Fruit fly (Drosophila melanogaster) whole organism, embryonic: ENCODE measurements around the gene grnd.

ENCODE experiments used
- Abd-B ChIP-seq: fragments of 200-800 bp; sonication (Bioruptor generic); optimal IDR thresholded peaks from 2 replicates; lab custom pipeline; 2018; ENCODE audit warnings: missing biosample characterization, mild to moderate bottlenecking, missing genetic modification characterization, moderate library complexity
- Awh ChIP-seq: fragments of 200-800 bp; sonication (Bioruptor generic); IDR thresholded peaks from 2 replicates; pipeline ENCODE4, ENCODE4 v1.3.6; 2022; ENCODE audit warnings: missing biosample characterization, missing genetic modification characterization
- CG10209 ChIP-seq: fragments of 200-800 bp; sonication (Bioruptor generic); optimal IDR thresholded peaks from 3 replicates; lab custom pipeline; 2017; ENCODE audit warnings: missing biosample characterization, mild to moderate bottlenecking, missing genetic modification characterization, missing genetic modification reagents
- CG11560 ChIP-seq: fragments of 200-800 bp; sonication (Bioruptor generic); IDR thresholded peaks from 3 replicates; pipeline ENCODE4 v1.3.6; 2022; ENCODE audit warnings: missing biosample characterization, missing genetic modification characterization
- CG12942 ChIP-seq: fragments of 200-800 bp; sonication (Bioruptor generic); optimal IDR thresholded peaks from 3 replicates; lab custom pipeline; 2016; ENCODE audit warnings: missing biosample characterization, missing genetic modification characterization
- CG13287 ChIP-seq: fragments of 200-800 bp; sonication (Bioruptor generic); IDR thresholded peaks from 2 replicates; pipeline ENCODE4 v1.3.6; 2022; ENCODE audit warnings: missing biosample characterization, missing genetic modification characterization; ENCODE audit not compliant: partially characterized antibody
- CG14441 ChIP-seq: fragments of 200-800 bp; sonication (Bioruptor generic); IDR thresholded peaks from 2 replicates; pipeline ENCODE4 v1.3.6; 2022; ENCODE audit warnings: missing biosample characterization, missing genetic modification characterization
- CG15073 ChIP-seq: fragments of 200-800 bp; sonication (Bioruptor generic); optimal IDR thresholded peaks from 2 replicates; lab custom pipeline; 2016; ENCODE audit warnings: missing biosample characterization, missing genetic modification characterization
- CG1603 ChIP-seq: fragments of 200-800 bp; sonication (Bioruptor generic); optimal IDR thresholded peaks from 2 replicates; lab custom pipeline; 2019; ENCODE audit warnings: missing biosample characterization, mild to moderate bottlenecking, missing genetic modification characterization, moderate library complexity
- CG16863 ChIP-seq: fragments of 200-800 bp; sonication (Bioruptor generic); optimal IDR thresholded peaks from 3 replicates; lab custom pipeline; 2016; ENCODE audit warnings: missing biosample characterization, missing genetic modification characterization
- CG18764 ChIP-seq: fragments of 200-800 bp; sonication (Bioruptor generic); optimal IDR thresholded peaks from 3 replicates; lab custom pipeline; 2016; ENCODE audit warnings: missing biosample characterization, missing genetic modification characterization
- CG2129 ChIP-seq: fragments of 200-800 bp; sonication (Bioruptor generic); IDR thresholded peaks from 2 replicates; pipeline ENCODE4 v1.3.6; 2022; ENCODE audit warnings: missing biosample characterization, missing genetic modification characterization; ENCODE audit not compliant: partially characterized antibody
- CG2889 ChIP-seq: fragments of 200-800 bp; sonication (Bioruptor generic); IDR thresholded peaks from 3 replicates; pipeline ENCODE4 v1.3.6; 2022; ENCODE audit warnings: missing biosample characterization, missing genetic modification characterization
- CG32767 ChIP-seq: fragments of 200-800 bp; sonication (Bioruptor generic); IDR thresholded peaks from 2 replicates; pipeline ENCODE4 v1.3.6; 2022; ENCODE audit warnings: missing biosample characterization, missing genetic modification characterization
- CG3726 ChIP-seq: fragments of 200-800 bp; sonication (Bioruptor generic); IDR thresholded peaks from 3 replicates; pipeline ENCODE4, ENCODE4 v1.3.6; 2022; ENCODE audit warnings: missing biosample characterization, missing genetic modification characterization
- CG8281 ChIP-seq: fragments of 200-800 bp; sonication (Bioruptor generic); optimal IDR thresholded peaks from 2 replicates; lab custom pipeline; 2018; ENCODE audit warnings: missing biosample characterization, mild to moderate bottlenecking, missing genetic modification characterization, moderate library complexity
- CG8388 ChIP-seq: fragments of 200-800 bp; sonication (Bioruptor generic); optimal IDR thresholded peaks from 2 replicates; lab custom pipeline; 2019; ENCODE audit warnings: missing biosample characterization, mild to moderate bottlenecking, missing genetic modification characterization, moderate library complexity
- CG9797 ChIP-seq: fragments of 200-800 bp; sonication (Bioruptor generic); optimal IDR thresholded peaks from 3 replicates; lab custom pipeline; 2018; ENCODE audit warnings: missing biosample characterization, mild to moderate bottlenecking, missing genetic modification characterization
- CkIIα-i1 ChIP-seq: fragments of 200-800 bp; sonication (Bioruptor generic); IDR thresholded peaks from 2 replicates; pipeline ENCODE4 v1.3.6; 2022; ENCODE audit warnings: missing biosample characterization, missing genetic modification characterization
- Dad ChIP-seq: fragments of 200-800 bp; sonication (Bioruptor generic); optimal IDR thresholded peaks from 3 replicates; lab custom pipeline; 2016; ENCODE audit warnings: missing biosample characterization, missing genetic modification characterization
- GATAe ChIP-seq: fragments of 200-800 bp; sonication (Bioruptor generic); conservative IDR thresholded peaks from 2 replicates; pipeline ENCODE4 v1.3.6; 2022; ENCODE audit warnings: missing biosample characterization, missing genetic modification characterization
- HmgD ChIP-seq: fragments of 200-800 bp; sonication (Bioruptor generic); optimal IDR thresholded peaks from 3 replicates; lab custom pipeline; 2016; ENCODE audit warnings: missing biosample characterization, missing genetic modification characterization
- HmgZ ChIP-seq: fragments of 200-800 bp; sonication (Bioruptor generic); optimal IDR thresholded peaks from 2 replicates; lab custom pipeline; 2018; ENCODE audit warnings: missing biosample characterization, mild to moderate bottlenecking, missing genetic modification characterization
- Mrtf ChIP-seq: fragments of 200-800 bp; sonication (Bioruptor generic); IDR thresholded peaks from 3 replicates; pipeline ENCODE4 v1.3.6; 2022; ENCODE audit warnings: missing biosample characterization, missing genetic modification characterization
- NC2β ChIP-seq: fragments of 200-800 bp; sonication (Bioruptor generic); optimal IDR thresholded peaks from 2 replicates; lab custom pipeline; 2016; ENCODE audit warnings: missing biosample characterization, missing genetic modification characterization
- Nf-YA ChIP-seq: fragments of 200-800 bp; sonication (Bioruptor generic); IDR thresholded peaks from 2 replicates; pipeline ENCODE4 v1.3.6; 2022; ENCODE audit warnings: missing biosample characterization, missing genetic modification characterization
- Trl ChIP-seq, 3 experiments: fragments of >200 bp in 2 of 3; fragments of 200-800 bp in 1 of 3; sonication (Bioruptor generic) in 1 of 3; optimal IDR thresholded peaks; 2 replicates in 1 of 3; 3 replicates in 2 of 3; lab custom pipeline; 2016 to 2017; ENCODE audit warnings: missing biosample characterization in 1 of 3, missing genetic modification characterization in 1 of 3
- Usf ChIP-seq: fragments of 200-800 bp; sonication (Bioruptor generic); optimal IDR thresholded peaks from 2 replicates; lab custom pipeline; 2017; ENCODE audit warnings: missing genotype, missing biosample characterization, missing genetic modification characterization
- Xbp1 ChIP-seq: fragments of 200-800 bp; sonication (Bioruptor generic); optimal IDR thresholded peaks from 3 replicates; lab custom pipeline; 2016; ENCODE audit warnings: missing biosample characterization, mild to moderate bottlenecking, missing genetic modification characterization
- az2 ChIP-seq: fragments of 200-800 bp; sonication (Bioruptor generic); optimal IDR thresholded peaks from 3 replicates; lab custom pipeline; 2016; ENCODE audit warnings: missing biosample characterization, missing genetic modification characterization
- bbx ChIP-seq: fragments of 200-800 bp; sonication (Bioruptor generic); IDR thresholded peaks from 2 replicates; pipeline ENCODE4 v1.3.6; 2022; ENCODE audit warnings: missing biosample characterization, missing genetic modification characterization; ENCODE audit not compliant: partially characterized antibody
- cg ChIP-seq: fragments of 200-800 bp; sonication (Bioruptor generic); optimal IDR thresholded peaks from 3 replicates; lab custom pipeline; 2019; ENCODE audit warnings: missing biosample characterization, mild to moderate bottlenecking, missing genetic modification characterization, moderate library complexity
- ci ChIP-seq: fragments of 200-800 bp; sonication (Bioruptor generic); IDR thresholded peaks from 3 replicates; pipeline ENCODE4 v1.3.6; 2022; ENCODE audit warnings: missing biosample characterization, missing genetic modification characterization
- ems ChIP-seq: fragments of 200-800 bp; sonication (Bioruptor generic); optimal IDR thresholded peaks from 3 replicates; lab custom pipeline; 2016; ENCODE audit warnings: missing biosample characterization, missing genetic modification characterization
- fd96Cb ChIP-seq: fragments of 200-800 bp; sonication (Bioruptor generic); optimal IDR thresholded peaks from 2 replicates; lab custom pipeline; 2018; ENCODE audit warnings: missing biosample characterization, mild to moderate bottlenecking, missing genetic modification characterization, moderate library complexity
- gcm ChIP-seq: fragments of 200-800 bp; sonication (Bioruptor generic); optimal IDR thresholded peaks from 2 replicates; lab custom pipeline; 2019; ENCODE audit warnings: missing biosample characterization, mild to moderate bottlenecking, missing genetic modification characterization, moderate library complexity
- ken ChIP-seq: fragments of 200-800 bp; sonication (Bioruptor generic); IDR thresholded peaks from 3 replicates; pipeline ENCODE4 v1.3.6; 2022; ENCODE audit warnings: missing biosample characterization, missing genetic modification characterization
- kni ChIP-seq: fragments of 200-800 bp; sonication (Bioruptor generic); optimal IDR thresholded peaks from 3 replicates; lab custom pipeline; 2017; ENCODE audit warnings: mild to moderate bottlenecking, missing biosample characterization, missing genetic modification reagents, missing genetic modification characterization
- knrl ChIP-seq: fragments of 200-800 bp; sonication (Bioruptor generic); IDR thresholded peaks from 3 replicates; pipeline ENCODE4 v1.3.6; 2022; ENCODE audit warnings: missing biosample characterization, missing genetic modification characterization; ENCODE audit not compliant: partially characterized antibody
- luna ChIP-seq: fragments of 200-800 bp; sonication (Bioruptor generic); optimal IDR thresholded peaks from 2 replicates; lab custom pipeline; 2016; ENCODE audit warnings: missing biosample characterization, missing genetic modification characterization
- peb ChIP-seq: fragments of 200-800 bp; sonication (Bioruptor generic); IDR thresholded peaks from 2 replicates; pipeline ENCODE4 v1.3.6; 2022; ENCODE audit warnings: missing biosample characterization, missing genetic modification characterization
- pho ChIP-seq: fragments of 200-800 bp; sonication (Bioruptor generic); optimal IDR thresholded peaks from 2 replicates; lab custom pipeline; 2016; ENCODE audit warnings: missing biosample characterization, missing genetic modification characterization
- psq ChIP-seq: fragments of 200-800 bp; sonication (Bioruptor generic); optimal IDR thresholded peaks from 2 replicates; lab custom pipeline; 2017; ENCODE audit warnings: missing biosample characterization, missing genetic modification characterization
- sqz ChIP-seq: fragments of 200-800 bp; sonication (Bioruptor generic); optimal IDR thresholded peaks from 3 replicates; lab custom pipeline; 2018; ENCODE audit warnings: missing biosample characterization, mild to moderate bottlenecking, missing genetic modification characterization
- tx ChIP-seq: fragments of 200-800 bp; sonication (Bioruptor generic); optimal IDR thresholded peaks from 2 replicates; lab custom pipeline; 2016; ENCODE audit warnings: missing biosample characterization, missing genetic modification characterization
- wek ChIP-seq: fragments of 200-800 bp; sonication (Bioruptor generic); optimal IDR thresholded peaks from 3 replicates; lab custom pipeline; 2018; ENCODE audit warnings: missing biosample characterization, mild to moderate bottlenecking, missing genetic modification characterization, moderate library complexity
- yki ChIP-seq: fragments of >200 bp; optimal IDR thresholded peaks from 3 replicates; lab custom pipeline; 2018
- zfh1 ChIP-seq: fragments of 200-800 bp; sonication (Bioruptor generic); IDR thresholded peaks from 3 replicates; pipeline ENCODE4 v1.3.6; 2022; ENCODE audit warnings: missing biosample characterization, missing genetic modification characterization

grnd gene

dm6 chr2L:18482170-18482569 lies 3.0 kb upstream of the grnd start (continued):
- TF ChIP-seq ken (GFP tag; lab: Robert Waterston, UW) (no peak), CG8281 (tag; lab: Kevin White, UChicago) (no peak), pho (GFP tag; lab: Kevin White, UChicago) (no peak), CG1603 (tag; lab: Kevin White, UChicago) (no peak), CG18764 (no peak), CG32767 (no peak), CG3726 (no peak), Mrtf (GFP tag; lab: Robert Waterston, UW) (no peak), CG10209 (GFP tag; lab: Kevin White, UChicago) (no peak), fd96Cb (tag; lab: Kevin White, UChicago) (peak; percentile 37), Abd-B (GFP tag; lab: Kevin White, UChicago) (no peak), sqz (GFP tag; lab: Kevin White, UChicago) (no peak), kni (GFP tag; lab: Kevin White, UChicago) (no peak), HmgD (no peak), tx (GFP tag; lab: Kevin White, UChicago) (no peak), Nf-YA (GFP tag; lab: Robert Waterston, UW) (no peak), bbx (GFP tag; lab: Robert Waterston, UW) (no peak), knrl (GFP tag; lab: Robert Waterston, UW) (no peak), CG11560 (tag; lab: Robert Waterston, UW) (no peak), ems (GFP tag; lab: Kevin White, UChicago) (no peak), luna (GFP tag; lab: Kevin White, UChicago) (no peak), CG16863 (no peak), peb (GFP tag; lab: Robert Waterston, UW) (no peak), CG15073 (no peak), CG2889 (GFP tag; lab: Robert Waterston, UW) (no peak), cg (GFP tag; lab: Kevin White, UChicago) (no peak), Awh (GFP tag; lab: Robert Waterston, UW) (no peak), HmgZ (tag; lab: Kevin White, UChicago) (no peak), GATAe (GFP tag; lab: Robert Waterston, UW) (no peak), CkIIα-i1 (GFP tag; lab: Robert Waterston, UW) (no peak), az2 (GFP tag; lab: Kevin White, UChicago) (no peak), psq (GFP tag; lab: Kevin White, UChicago) (no peak), Xbp1 (GFP tag; lab: Kevin White, UChicago) (no peak), Usf (GFP tag; lab: Kevin White, UChicago) (no peak), CG8388 (peak; percentile 31), CG14441 (GFP tag; lab: Robert Waterston, UW) (no peak), CG2129 (GFP tag; lab: Robert Waterston, UW) (no peak), CG13287 (GFP tag; lab: Robert Waterston, UW) (no peak), gcm (GFP tag; lab: Kevin White, UChicago) (no peak), CG9797 (GFP tag; lab: Kevin White, UChicago) (no peak), Trl (optimal IDR thresholded peaks at IDR 0.05; lab: Kevin White, UChicago) (no peak), Trl (GFP tag; optimal IDR thresholded peaks at IDR 0.05; lab: Kevin White, UChicago) (no peak), yki (lab: Kevin White, UChicago) (no peak), CG12942 (GFP tag; lab: Kevin White, UChicago) (no peak), wek (GFP tag; lab: Kevin White, UChicago) (no peak), Dad (GFP tag; lab: Kevin White, UChicago) (no peak), zfh1 (GFP tag; lab: Robert Waterston, UW) (no peak), NC2β (no peak), ci (GFP tag; lab: Robert Waterston, UW) (no peak)
